Worm (Caenorhabditis elegans): ENCODE data around the gene spig-6.

- TF ChIP-seq gei-17 (GFP tag; optimal IDR thresholded peaks at IDR 0.05) (no peak), unc-62 (GFP tag; optimal IDR thresholded peaks at IDR 0.05) (no peak), ztf-25 (GFP tag; IDR thresholded peaks at IDR 0.05) (no peak), ztf-28 (GFP tag; IDR thresholded peaks at IDR 0.05) (no peak), tbx-9 (tag; optimal IDR thresholded peaks at IDR 0.05; ENCODE audit: borderline replicate concordance) (no peak), nfya-1 (tag; optimal IDR thresholded peaks at IDR 0.05; ENCODE audit: borderline replicate concordance, insufficient read depth) (no peak), die-1 (tag; optimal IDR thresholded peaks at IDR 0.05) (no peak), unc-130 (GFP tag; optimal IDR thresholded peaks at IDR 0.05) (no peak), Y53F4B.3 (GFP tag; IDR thresholded peaks at IDR 0.05) (no peak)
Measured at ce11 chrV:16437546-16437945, 43.8 kb upstream of the spig-6 start, which contains the start of gene F26D2.15.

Data from whole organism, young adult.